Fruit fly (Drosophila melanogaster) whole organism, prepupa: ENCODE measurements around the gene kibra.

Experiments used
- CG16779 ChIP-seq: fragments of 200-800 bp; sonication (Bioruptor generic); optimal IDR thresholded peaks from 3 replicates; lab custom pipeline; 2017; ENCODE audit warnings: missing biosample characterization, mild to moderate bottlenecking, missing genetic modification characterization
- Sox102F ChIP-seq: fragments of 200-800 bp; sonication (Bioruptor generic); optimal IDR thresholded peaks from 2 replicates; lab custom pipeline; 2016; ENCODE audit warnings: missing biosample characterization, mild to moderate bottlenecking, missing genetic modification characterization
- dac ChIP-seq: fragments of 200-800 bp; sonication (Bioruptor generic); optimal IDR thresholded peaks from 2 replicates; lab custom pipeline; 2017; ENCODE audit warnings: missing biosample characterization, mild to moderate bottlenecking, missing genetic modification characterization

DNA sequence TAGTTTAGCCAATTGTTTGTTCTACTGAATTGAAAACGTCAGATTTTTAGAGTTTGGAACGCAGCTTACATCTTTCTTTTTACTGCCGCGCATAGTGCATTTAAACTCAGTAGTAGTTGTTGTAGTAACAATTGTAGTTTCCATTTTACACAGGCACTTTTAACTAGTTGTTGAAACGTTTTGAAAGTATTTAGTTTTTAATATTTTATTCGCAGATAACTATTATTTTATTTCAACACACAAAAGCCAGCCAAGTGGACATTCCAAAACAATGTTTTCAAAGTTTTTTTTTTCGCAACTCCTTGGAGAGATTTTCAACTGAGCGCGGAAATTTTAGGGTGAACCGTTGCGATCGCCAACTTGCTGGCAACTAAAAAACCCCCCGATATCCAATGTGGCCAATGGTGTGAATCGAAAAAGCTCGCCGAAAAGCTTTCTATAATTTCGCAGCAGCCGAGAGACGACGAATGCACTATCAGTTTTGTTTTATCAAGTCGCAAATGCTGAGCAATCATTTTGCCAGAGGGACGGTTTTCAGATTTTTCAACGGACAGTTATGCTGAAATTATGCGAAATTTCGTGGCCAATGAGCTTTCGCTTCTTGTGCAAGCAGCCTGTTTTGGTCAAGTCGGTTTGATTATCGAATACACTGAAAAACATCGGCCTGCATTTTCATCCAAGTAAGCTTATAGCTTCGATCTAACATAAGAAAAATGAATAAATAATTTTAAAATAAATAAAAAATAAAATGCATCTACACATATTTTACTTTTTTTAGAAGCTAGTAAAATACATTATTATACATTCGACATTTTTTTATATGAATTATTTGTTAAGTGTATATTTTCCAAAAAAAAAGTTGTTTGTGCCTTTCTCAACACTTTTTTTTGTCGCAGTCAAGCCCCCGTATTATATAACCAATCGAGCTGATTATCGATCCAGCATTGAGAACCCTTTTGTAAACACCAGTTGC, 4.9 kb upstream of the kibra start:
- TF ChIP-seq Sox102F (peak; percentile 62), CG16779 (tag; lab: Kevin White, UChicago) (no peak), dac (GFP tag; lab: Kevin White, UChicago) (no peak)
